Fruit fly (Drosophila melanogaster) whole organism, pupa: ENCODE measurements around the gene PolrMT.

ENCODE experiments used
- CG10348 ChIP-seq: fragments of 200-800 bp; sonication (Bioruptor generic); IDR thresholded peaks from 2 replicates; pipeline ENCODE4 v1.3.6; 2022; ENCODE audit warnings: missing biosample characterization, missing genetic modification characterization
- CG12605 ChIP-seq: fragments of 200-800 bp; sonication (Bioruptor generic); IDR thresholded peaks from 2 replicates; pipeline ENCODE4 v1.3.6; 2022; ENCODE audit warnings: missing biosample characterization, missing genetic modification characterization
- CG13204 ChIP-seq: fragments of 200-800 bp; sonication (Bioruptor generic); optimal IDR thresholded peaks from 2 replicates; lab custom pipeline; 2018; ENCODE audit warnings: missing biosample characterization, mild to moderate bottlenecking, missing genetic modification characterization, moderate library complexity
- CG14655 ChIP-seq: fragments of 200-800 bp; sonication (Bioruptor generic); optimal IDR thresholded peaks from 3 replicates; lab custom pipeline; 2017; ENCODE audit warnings: mild to moderate bottlenecking, missing biosample characterization, missing genetic modification reagents, missing genetic modification characterization
- CG15710 ChIP-seq: fragments of 200-800 bp; sonication (Bioruptor generic); optimal IDR thresholded peaks from 2 replicates; lab custom pipeline; 2018; ENCODE audit warnings: missing biosample characterization, mild to moderate bottlenecking, missing genetic modification characterization, moderate library complexity
- CG17806 ChIP-seq: fragments of 200-800 bp; sonication (Bioruptor generic); optimal IDR thresholded peaks from 2 replicates; lab custom pipeline; 2018; ENCODE audit warnings: missing biosample characterization, mild to moderate bottlenecking, missing genetic modification characterization, moderate library complexity
- CG32121 ChIP-seq: fragments of 200-800 bp; sonication (Bioruptor generic); IDR thresholded peaks from 2 replicates; pipeline ENCODE4 v1.3.6; 2022; ENCODE audit warnings: missing biosample characterization, missing genetic modification characterization
- CG34367 ChIP-seq: fragments of 200-800 bp; sonication (Bioruptor generic); optimal IDR thresholded peaks from 2 replicates; lab custom pipeline; 2018; ENCODE audit warnings: missing biosample characterization, mild to moderate bottlenecking, missing genetic modification characterization
- CG4496 ChIP-seq: fragments of 200-800 bp; sonication (Bioruptor generic); IDR thresholded peaks from 3 replicates; pipeline ENCODE4 v1.3.6; 2022; ENCODE audit warnings: missing biosample characterization, missing genetic modification characterization
- CG8159 ChIP-seq: fragments of 200-800 bp; sonication (Bioruptor generic); optimal IDR thresholded peaks from 3 replicates; lab custom pipeline; 2018; ENCODE audit warnings: missing biosample characterization, mild to moderate bottlenecking, missing genetic modification characterization, moderate library complexity
- CG8301 ChIP-seq: fragments of 200-800 bp; sonication (Bioruptor generic); optimal IDR thresholded peaks from 2 replicates; lab custom pipeline; 2018; ENCODE audit warnings: missing biosample characterization, mild to moderate bottlenecking, missing genetic modification characterization
- CG9948 ChIP-seq: fragments of 200-800 bp; sonication (Bioruptor generic); optimal IDR thresholded peaks from 2 replicates; lab custom pipeline; 2018; ENCODE audit warnings: missing biosample characterization, mild to moderate bottlenecking, missing genetic modification characterization, moderate library complexity
- D1 ChIP-seq: fragments of 200-800 bp; sonication (Bioruptor generic); optimal IDR thresholded peaks from 2 replicates; lab custom pipeline; 2018; ENCODE audit warnings: missing biosample characterization, mild to moderate bottlenecking, missing genetic modification characterization, moderate library complexity
- EcR ChIP-seq: fragments of 200-800 bp; sonication (Bioruptor generic); optimal IDR thresholded peaks from 3 replicates; lab custom pipeline; 2019; ENCODE audit warnings: missing biosample characterization, missing genetic modification characterization, mild to moderate bottlenecking, moderate library complexity, missing genetic modification reagents
- Ets98B ChIP-seq: fragments of 200-800 bp; sonication (Bioruptor generic); IDR thresholded peaks from 2 replicates; pipeline ENCODE4 v1.3.6; 2022; ENCODE audit warnings: missing biosample characterization, missing genetic modification characterization
- Pif1A ChIP-seq: fragments of 200-800 bp; sonication (Bioruptor generic); optimal IDR thresholded peaks from 3 replicates; lab custom pipeline; 2016; ENCODE audit warnings: missing biosample characterization, missing genetic modification characterization
- Pif1B ChIP-seq: fragments of 200-800 bp; sonication (Bioruptor generic); optimal IDR thresholded peaks from 3 replicates; lab custom pipeline; 2016; ENCODE audit warnings: missing biosample characterization, missing genetic modification characterization
- Snoo ChIP-seq: fragments of 200-800 bp; sonication (Bioruptor generic); optimal IDR thresholded peaks from 3 replicates; lab custom pipeline; 2017; ENCODE audit warnings: missing biosample characterization, mild to moderate bottlenecking, missing genetic modification characterization, inconsistent platforms
- fd96Ca ChIP-seq: fragments of 200-800 bp; sonication (Bioruptor generic); IDR thresholded peaks from 3 replicates; pipeline ENCODE4 v1.3.6; 2022; ENCODE audit warnings: missing biosample characterization, missing genetic modification characterization
- gl ChIP-seq: fragments of 200-800 bp; sonication (Bioruptor generic); optimal IDR thresholded peaks from 2 replicates; lab custom pipeline; 2018; ENCODE audit warnings: missing biosample characterization, mild to moderate bottlenecking, missing genetic modification characterization
- rn ChIP-seq: fragments of 200-800 bp; sonication (Bioruptor generic); IDR thresholded peaks from 2 replicates; pipeline ENCODE4 v1.3.6; 2022; ENCODE audit warnings: missing biosample characterization, missing genetic modification characterization

The PolrMT gene

DNA sequence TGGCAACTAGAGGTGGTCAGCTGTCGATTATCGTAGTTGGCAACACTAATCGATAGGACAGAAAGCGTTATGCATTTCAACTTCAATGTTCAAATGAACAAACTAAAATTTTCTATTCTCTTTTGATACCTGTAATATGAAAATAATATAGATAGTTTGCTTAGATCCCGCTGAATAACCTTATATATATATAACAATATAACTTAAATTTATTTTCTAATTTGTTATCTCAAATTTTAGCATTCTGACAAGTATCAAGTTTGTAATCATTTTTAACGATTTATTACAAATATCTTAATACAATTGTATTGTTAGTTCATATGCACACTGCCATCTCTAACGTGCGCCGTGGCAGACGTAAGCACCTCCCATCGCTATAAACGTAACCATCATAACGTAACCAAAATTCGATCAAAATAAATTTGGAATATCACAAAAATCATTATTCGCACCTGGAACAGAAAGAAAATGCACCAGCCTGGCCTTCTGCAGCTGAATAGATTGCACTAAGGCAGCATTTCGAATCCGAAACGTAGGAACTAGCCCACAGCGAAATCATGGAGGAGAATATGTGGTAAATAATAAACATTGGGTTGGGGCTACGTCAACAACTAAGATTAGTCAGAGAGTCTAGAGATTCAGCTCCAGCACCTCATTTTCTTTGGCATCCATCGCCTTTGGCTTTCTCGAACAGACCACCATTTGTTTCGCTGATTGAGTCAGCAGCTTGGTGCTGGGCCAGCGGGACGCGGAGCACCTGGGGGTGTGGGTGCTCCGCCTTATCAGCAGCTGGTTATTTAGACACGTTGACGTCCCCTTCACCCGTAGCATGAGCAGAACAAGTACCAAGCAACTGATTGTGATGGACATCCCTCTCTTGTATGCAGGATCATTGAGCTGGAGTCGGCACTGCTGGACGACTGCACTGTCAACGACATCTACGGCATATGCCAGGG, 21.0 kb upstream of the PolrMT start, which contains the start of the genes Pino and TBC1D23:
Pino (minus strand) TSS at position 22 of the 956 bp plus-strand sequence.
TBC1D23 (plus strand) TSS at position 385 of the 956 bp plus-strand sequence.
- TF ChIP-seq CG8159 (tag; lab: Kevin White, UChicago) (peak; percentile 72), D1 (tag; lab: Kevin White, UChicago) (no peak), CG9948 (tag; lab: Kevin White, UChicago) (peak; percentile 68), gl (tag; lab: Kevin White, UChicago) (no peak), fd96Ca (GFP tag; lab: Robert Waterston, UW) (peak; percentile 45; the same call in 1 of the 3 replicates), CG17806 (tag; lab: Kevin White, UChicago) (peak; percentile 59), CG8301 (peak; percentile 58), rn (0 out of 2 replicates have a peak, but pooled peaks have one; percentile 18), CG12605 (0 out of 2 replicates have a peak, but pooled peaks have one; percentile 18), CG4496 (GFP tag; lab: Robert Waterston, UW) (peak; percentile 73), Pif1B (peak; percentile 48), Ets98B (GFP tag; lab: Robert Waterston, UW) (peak; percentile 59), EcR (no peak), Snoo (peak; percentile 47), CG13204 (no peak), CG32121 (peak; percentile 66), CG14655 (peak; percentile 69), CG34367 (tag; lab: Kevin White, UChicago) (peak; percentile 59), CG15710 (tag; lab: Kevin White, UChicago) (peak; percentile 69)

DNA sequence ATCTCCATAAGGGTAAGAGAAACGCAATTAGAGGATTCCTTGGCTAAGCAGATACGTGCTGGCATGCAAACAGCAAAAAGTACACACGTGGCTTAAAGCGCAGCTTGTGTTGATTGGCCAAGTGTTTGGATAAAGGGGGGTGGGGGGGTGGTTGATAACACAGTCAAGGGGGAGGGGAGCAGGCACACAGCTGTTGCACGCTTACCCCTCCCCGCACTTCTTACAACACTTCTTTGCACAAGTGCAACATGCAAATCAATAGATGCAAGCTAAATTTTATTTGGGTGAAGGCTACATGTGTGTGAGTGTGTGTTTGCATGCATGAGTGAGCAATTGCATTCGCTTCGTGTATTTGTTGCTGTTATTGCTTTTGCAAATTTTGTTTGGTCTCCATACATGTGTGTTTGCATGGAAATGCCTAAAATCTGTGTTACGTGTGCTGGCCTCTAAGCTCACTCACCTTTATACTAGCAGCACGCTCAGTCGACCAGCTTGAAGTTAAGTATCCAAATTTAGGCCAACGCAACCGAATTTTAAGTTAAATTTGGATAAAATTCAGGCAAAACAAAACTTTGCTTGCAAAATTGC, 20.3 kb upstream of the PolrMT start:
- TF ChIP-seq CG12605 (no peak), CG9948 (tag; lab: Kevin White, UChicago) (no peak), rn (no peak), CG15710 (tag; lab: Kevin White, UChicago) (no peak), D1 (tag; lab: Kevin White, UChicago) (no peak), Snoo (no peak), CG10348 (no peak), CG17806 (tag; lab: Kevin White, UChicago) (no peak), CG4496 (GFP tag; lab: Robert Waterston, UW) (no peak), CG8301 (no peak), Pif1A (GFP tag; lab: Kevin White, UChicago) (no peak), CG8159 (tag; lab: Kevin White, UChicago) (no peak), Ets98B (GFP tag; lab: Robert Waterston, UW) (no peak), gl (tag; lab: Kevin White, UChicago) (no peak), fd96Ca (GFP tag; lab: Robert Waterston, UW) (no peak), EcR (no peak), CG14655 (no peak), CG32121 (no peak)

DNA sequence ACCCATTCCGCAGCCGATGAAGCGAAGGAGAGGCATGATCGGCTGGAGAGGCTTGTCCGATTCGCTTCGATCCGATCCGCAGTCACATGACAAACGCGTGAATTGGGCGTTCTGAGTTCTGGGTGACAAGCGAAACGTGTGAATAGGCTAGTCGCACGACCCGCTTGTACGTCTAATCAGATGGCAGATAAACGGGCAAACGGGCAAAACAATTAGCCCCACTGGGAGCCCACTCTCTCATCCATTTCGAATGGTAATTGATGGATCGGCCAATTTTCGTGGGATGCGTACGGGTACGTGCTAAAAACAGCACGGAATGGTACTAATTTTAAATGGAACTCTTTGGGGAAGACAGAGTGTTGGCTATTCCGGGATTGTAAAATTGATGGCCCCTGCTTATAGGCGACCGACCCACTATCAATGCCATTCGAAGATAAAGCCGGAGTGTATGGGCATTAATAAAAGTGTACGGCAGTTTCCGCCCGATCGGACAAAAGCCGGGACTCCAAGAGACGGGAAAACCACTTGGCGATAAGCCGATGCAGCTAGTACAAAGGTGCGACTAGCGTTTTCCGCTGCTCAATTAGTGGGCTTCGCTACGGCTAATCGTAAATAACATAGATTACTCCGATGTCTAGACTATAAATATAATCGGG, 19.4 kb upstream of the PolrMT start:
- no peak for TF ChIP-seq Snoo
- no peak for TF ChIP-seq CG14655
- no peak for TF ChIP-seq CG4496 (GFP tag; lab: Robert Waterston, UW)
- TF ChIP-seq Pif1B, result no peak
- TF ChIP-seq Pif1A (GFP tag; lab: Kevin White, UChicago), result no peak
- TF ChIP-seq CG10348, result no peak
- no peak for TF ChIP-seq CG15710 (tag; lab: Kevin White, UChicago)
- no peak for TF ChIP-seq CG32121
- no peak for TF ChIP-seq gl (tag; lab: Kevin White, UChicago)
- TF ChIP-seq Ets98B (GFP tag; lab: Robert Waterston, UW), result no peak
- no peak for TF ChIP-seq CG17806 (tag; lab: Kevin White, UChicago)
- TF ChIP-seq, all 21 proteins: peak for 0

DNA sequence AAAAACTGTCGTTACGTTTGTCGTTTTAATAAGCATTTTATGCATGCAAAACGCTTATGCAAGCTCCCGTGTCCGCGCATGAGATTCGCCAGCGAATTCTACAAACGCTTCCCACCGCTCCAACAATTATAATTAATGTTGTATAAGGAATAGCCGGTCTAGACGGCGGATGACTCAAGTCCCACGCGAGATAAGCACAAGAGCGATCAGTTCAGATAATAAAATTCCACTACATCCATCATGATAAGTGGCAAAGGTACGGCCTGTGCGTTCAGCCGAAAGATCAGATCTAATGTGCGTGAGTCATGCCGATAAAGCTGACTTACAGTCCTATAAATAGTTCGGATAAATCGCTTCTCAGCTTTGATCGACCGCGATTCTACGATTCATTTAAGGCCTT, 18.4 kb upstream of the PolrMT start:
- TF ChIP-seq CG14655 (no peak), fd96Ca (GFP tag; lab: Robert Waterston, UW) (no peak), EcR (no peak), Pif1B (no peak), CG8159 (tag; lab: Kevin White, UChicago) (no peak)

DNA sequence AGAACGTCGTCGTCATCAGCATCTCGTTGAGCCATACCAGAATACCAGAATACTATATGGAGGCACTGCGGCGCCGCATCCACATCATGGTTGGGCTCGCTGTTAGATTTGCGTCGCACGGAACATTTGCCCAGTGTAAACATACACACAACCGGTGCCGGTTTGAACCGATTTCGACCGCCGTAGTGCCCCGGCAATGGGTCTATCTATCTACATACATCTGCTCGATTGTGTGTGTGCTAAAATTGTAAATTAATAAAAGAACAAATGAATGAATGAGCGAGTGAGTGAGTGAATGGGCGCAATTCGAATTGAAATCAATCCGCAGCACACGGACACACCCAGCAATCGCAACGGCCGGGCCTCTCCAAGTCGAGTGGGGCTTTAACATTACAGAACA, 17.3 kb upstream of the PolrMT start:
- TF ChIP-seq CG4496 (GFP tag; lab: Robert Waterston, UW) (peak; percentile 25; the same call in 1 of the 3 replicates), CG10348 (no peak), EcR (no peak), CG12605 (0 out of 2 replicates have a peak, but pooled peaks have one; percentile 18)

DNA sequence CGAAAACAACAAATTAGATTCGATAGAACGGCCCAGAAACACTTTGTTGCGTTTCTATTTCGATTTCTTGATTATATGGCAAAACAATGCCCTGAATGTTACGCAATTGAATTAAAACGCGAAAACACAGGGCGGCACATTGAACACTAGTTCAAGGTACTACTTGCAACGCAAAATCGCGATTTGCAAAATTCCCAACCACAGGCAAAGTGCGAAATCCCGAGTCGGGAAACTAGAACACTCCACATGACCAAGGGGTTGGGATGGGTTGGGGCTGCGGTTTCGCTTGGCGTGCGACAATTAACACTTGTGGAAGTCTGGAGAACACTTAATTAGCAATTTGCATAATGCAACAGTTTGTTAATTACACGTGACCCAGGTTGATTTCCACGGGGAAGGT, 16.1 kb upstream of the PolrMT start:
- TF ChIP-seq Pif1B (no peak), Pif1A (GFP tag; lab: Kevin White, UChicago) (no peak), CG9948 (tag; lab: Kevin White, UChicago) (no peak), CG15710 (tag; lab: Kevin White, UChicago) (no peak), fd96Ca (GFP tag; lab: Robert Waterston, UW) (no peak), rn (no peak), CG10348 (no peak), CG17806 (tag; lab: Kevin White, UChicago) (no peak), CG34367 (tag; lab: Kevin White, UChicago) (no peak), CG13204 (no peak), CG8159 (tag; lab: Kevin White, UChicago) (no peak), CG14655 (no peak), Snoo (no peak), D1 (tag; lab: Kevin White, UChicago) (no peak), CG32121 (no peak), CG12605 (no peak), EcR (no peak), CG4496 (GFP tag; lab: Robert Waterston, UW) (no peak), CG8301 (no peak), gl (tag; lab: Kevin White, UChicago) (no peak)
